Worm (Caenorhabditis elegans) whole organism, L1 larva: ENCODE measurements around the gene F10C2.5.

ENCODE experiments used
- C16A3.4 ChIP-seq: fragments of 150-350 bp; optimal IDR thresholded peaks from 2 replicates; lab custom pipeline; 2014; ENCODE audit warnings: missing biosample characterization, missing genetic modification characterization
- aha-1 ChIP-seq: fragments of 150-350 bp; optimal IDR thresholded peaks from 2 replicates; lab custom pipeline; 2014; ENCODE audit warnings: missing biosample characterization, missing genetic modification characterization
- alr-1 ChIP-seq: fragments of 200-800 bp; sonication (Bioruptor generic); optimal IDR thresholded peaks from 2 replicates; lab custom pipeline; 2018; ENCODE audit warnings: borderline replicate concordance, mild to moderate bottlenecking, missing genetic modification characterization, missing compliant biosample characterization
- aly-2 ChIP-seq: fragments of 150-350 bp; optimal IDR thresholded peaks from 2 replicates; lab custom pipeline; 2014; ENCODE audit warnings: missing biosample characterization, missing genetic modification characterization
- blmp-1 ChIP-seq: fragments of 150-350 bp; optimal IDR thresholded peaks from 2 replicates; lab custom pipeline; 2014; ENCODE audit warnings: missing biosample characterization, missing genetic modification characterization
- ceh-63 ChIP-seq: fragments of 200-800 bp; sonication (Bioruptor generic); optimal IDR thresholded peaks from 2 replicates; lab custom pipeline; 2018; ENCODE audit warnings: mild to moderate bottlenecking, missing genetic modification characterization, missing compliant biosample characterization
- ceh-82 ChIP-seq, 3 experiments: fragments of 150-350 bp in 1 of 3; sonication (generic microtip) in 2 of 3; optimal IDR thresholded peaks; 2 replicates each; lab custom pipeline; 2014 to 2017; ENCODE audit warnings: missing biosample characterization in 3 of 3, missing genetic modification characterization in 3 of 3
- ces-1 ChIP-seq: fragments of 150-350 bp; optimal IDR thresholded peaks from 2 replicates; lab custom pipeline; 2014; ENCODE audit warnings: missing biosample characterization, missing genetic modification reagents, missing genetic modification characterization
- dpl-1 ChIP-seq, 3 experiments: fragments of 150-350 bp in 2 of 3; sonication (generic microtip) in 1 of 3; optimal IDR thresholded peaks; 2 replicates each; lab custom pipeline; 2014 to 2017; ENCODE audit warnings: missing biosample characterization in 3 of 3, missing genetic modification characterization in 3 of 3, missing genetic modification reagents in 3 of 3
- efl-1 ChIP-seq, 4 experiments: fragments of 150-350 bp; optimal IDR thresholded peaks in 3 of 4; peaks in 1 of 4; 1 replicate in 1 of 4; 2 replicates in 3 of 4; lab custom pipeline; 2014; ENCODE audit warnings: missing biosample characterization in 2 of 4, missing genetic modification characterization in 2 of 4, missing genetic modification reagents in 2 of 4
- efl-3 ChIP-seq: fragments of 200-800 bp; sonication (Bioruptor generic); optimal IDR thresholded peaks from 2 replicates; lab custom pipeline; 2018; ENCODE audit warnings: mild to moderate bottlenecking, missing genetic modification characterization, missing compliant biosample characterization
- egl-13 ChIP-seq: sonication (generic microtip); optimal IDR thresholded peaks from 2 replicates; lab custom pipeline; 2016; ENCODE audit warnings: missing genotype, missing genetic modification reagents, missing genetic modification characterization, missing compliant biosample characterization
- elt-3 ChIP-seq, 6 experiments: fragments of 150-350 bp in 1 of 6; sonication (generic microtip); optimal IDR thresholded peaks; 2 replicates each; lab custom pipeline; 2017 to 2018; ENCODE audit warnings: missing biosample characterization in 6 of 6, missing genetic modification characterization in 6 of 6, inconsistent platforms in 1 of 6
- fkh-8 ChIP-seq: sonication (generic microtip); optimal IDR thresholded peaks from 2 replicates; lab custom pipeline; 2016; ENCODE audit warnings: mild to moderate bottlenecking, missing genetic modification characterization, missing compliant biosample characterization
- fos-1 ChIP-seq: fragments of 150-350 bp; optimal IDR thresholded peaks from 2 replicates; lab custom pipeline; 2014; ENCODE audit warnings: missing biosample characterization, missing genetic modification characterization
- irx-1 ChIP-seq: sonication (generic microtip); optimal IDR thresholded peaks from 2 replicates; lab custom pipeline; 2016; ENCODE audit warnings: missing genetic modification characterization, missing compliant biosample characterization
- isw-1 ChIP-seq: fragments of 200-800 bp; sonication (Bioruptor generic); IDR thresholded peaks from 2 replicates; pipeline ENCODE4 v1.3.6; 2022; ENCODE audit warnings: missing genetic modification characterization, missing compliant biosample characterization
- jun-1 ChIP-seq: fragments of 150-350 bp; optimal IDR thresholded peaks from 2 replicates; lab custom pipeline; 2014; ENCODE audit warnings: missing biosample characterization, missing genetic modification reagents, missing genetic modification characterization
- lin-13 ChIP-seq: fragments of 150-350 bp; optimal IDR thresholded peaks from 2 replicates; lab custom pipeline; 2014; ENCODE audit warnings: missing biosample characterization, missing genetic modification reagents, missing genetic modification characterization
- lin-14 ChIP-seq: fragments of 200-800 bp; sonication (Bioruptor generic); optimal IDR thresholded peaks from 2 replicates; lab custom pipeline; 2018; ENCODE audit warnings: mild to moderate bottlenecking, missing genetic modification characterization, moderate library complexity, missing compliant biosample characterization
- lin-15B ChIP-seq: fragments of 150-350 bp; sonication (generic microtip); optimal IDR thresholded peaks from 3 replicates; lab custom pipeline; 2014; ENCODE audit warnings: missing biosample characterization, missing genetic modification characterization
- lir-3 ChIP-seq: sonication (generic microtip); optimal IDR thresholded peaks from 2 replicates; lab custom pipeline; 2016; ENCODE audit warnings: mild to moderate bottlenecking, missing genetic modification characterization, moderate library complexity, missing compliant biosample characterization; ENCODE audit not compliant: poor library complexity
- lsy-2 ChIP-seq, 2 experiments: fragments of 150-350 bp; optimal IDR thresholded peaks; 2 replicates each; lab custom pipeline; 2014; ENCODE audit warnings: missing biosample characterization in 2 of 2, missing genetic modification characterization in 2 of 2
- mab-9 ChIP-seq: fragments of 200-800 bp; sonication (Bioruptor generic); IDR thresholded peaks from 2 replicates; pipeline ENCODE4 v1.3.6; 2022; ENCODE audit warnings: missing genetic modification reagents, missing genetic modification characterization, missing compliant biosample characterization
- mdl-1 ChIP-seq, 2 experiments: fragments of 150-350 bp; optimal IDR thresholded peaks; 2 replicates each; lab custom pipeline; 2014 to 2017; ENCODE audit warnings: missing biosample characterization in 2 of 2, missing genetic modification characterization in 2 of 2, inconsistent platforms in 1 of 2
- mep-1 ChIP-seq: fragments of 150-350 bp; optimal IDR thresholded peaks from 2 replicates; lab custom pipeline; 2014; ENCODE audit warnings: missing biosample characterization, missing genetic modification characterization
- nhr-11 ChIP-seq: fragments of 150-350 bp; optimal IDR thresholded peaks from 2 replicates; lab custom pipeline; 2014; ENCODE audit warnings: missing biosample characterization, missing genetic modification characterization
- nhr-20 ChIP-seq: sonication (generic microtip); optimal IDR thresholded peaks from 2 replicates; lab custom pipeline; 2016; ENCODE audit warnings: mild to moderate bottlenecking, missing genetic modification characterization, missing compliant biosample characterization
- nhr-28 ChIP-seq: fragments of 150-350 bp; optimal IDR thresholded peaks from 2 replicates; lab custom pipeline; 2014; ENCODE audit warnings: missing biosample characterization, missing genetic modification characterization
- nhr-84 ChIP-seq: sonication (generic microtip); optimal IDR thresholded peaks from 2 replicates; lab custom pipeline; 2017; ENCODE audit warnings: missing biosample characterization, missing genetic modification characterization
- nhr-85 ChIP-seq: sonication (generic microtip); peaks from one replicate; lab custom pipeline; 2016; ENCODE audit warnings: missing genetic modification characterization, inconsistent platforms, missing compliant biosample characterization
- pag-3 ChIP-seq: sonication (generic microtip); optimal IDR thresholded peaks from 2 replicates; lab custom pipeline; 2017; ENCODE audit warnings: missing genetic modification characterization, mild to moderate bottlenecking, missing compliant biosample characterization, antibody characterized with exemption, borderline replicate concordance; ENCODE audit not compliant: insufficient read depth
- pqm-1 ChIP-seq: sonication (generic microtip); optimal IDR thresholded peaks from 3 replicates; lab custom pipeline; 2017; ENCODE audit warnings: missing biosample characterization, missing genetic modification characterization
- rnt-1 ChIP-seq: sonication (generic microtip); optimal IDR thresholded peaks from 2 replicates; lab custom pipeline; 2016; ENCODE audit warnings: mild to moderate bottlenecking, missing genetic modification characterization, moderate library complexity, missing compliant biosample characterization
- skn-1 ChIP-seq: fragments of 150-350 bp; optimal IDR thresholded peaks from 2 replicates; lab custom pipeline; 2014; ENCODE audit warnings: missing biosample characterization, missing genetic modification characterization
- snu-23 ChIP-seq: sonication (generic microtip); optimal IDR thresholded peaks from 2 replicates; lab custom pipeline; 2016; ENCODE audit warnings: missing genetic modification characterization, missing compliant biosample characterization
- sox-4 ChIP-seq: sonication (generic microtip); optimal IDR thresholded peaks from 2 replicates; lab custom pipeline; 2016; ENCODE audit warnings: missing genetic modification characterization, missing compliant biosample characterization
- sup-37 ChIP-seq: fragments of 200-800 bp; sonication (Bioruptor generic); optimal IDR thresholded peaks from 2 replicates; lab custom pipeline; 2018; ENCODE audit warnings: mild to moderate bottlenecking, missing genetic modification characterization, missing compliant biosample characterization
- unc-62 ChIP-seq: fragments of 150-350 bp; optimal IDR thresholded peaks from 2 replicates; lab custom pipeline; 2014; ENCODE audit warnings: missing biosample characterization, missing genetic modification reagents, missing genetic modification characterization
- unc-86 ChIP-seq: sonication (generic microtip); optimal IDR thresholded peaks from 2 replicates; lab custom pipeline; 2016; ENCODE audit warnings: missing genetic modification characterization, missing compliant biosample characterization
- zag-1 ChIP-seq: fragments of 150-350 bp; optimal IDR thresholded peaks from 2 replicates; lab custom pipeline; 2014; ENCODE audit warnings: missing biosample characterization, missing genetic modification characterization
- zip-4 ChIP-seq: fragments of 200-800 bp; sonication (Bioruptor generic); optimal IDR thresholded peaks from 2 replicates; lab custom pipeline; 2018; ENCODE audit warnings: mild to moderate bottlenecking, missing genetic modification characterization, moderate library complexity, missing compliant biosample characterization
- ztf-11 ChIP-seq, 2 experiments: sonication (generic microtip); optimal IDR thresholded peaks; 2 replicates each; lab custom pipeline; 2016 to 2017; ENCODE audit warnings: missing genetic modification characterization in 2 of 2, missing biosample characterization in 1 of 2, missing compliant biosample characterization in 1 of 2

The F10C2.5 gene

DNA sequence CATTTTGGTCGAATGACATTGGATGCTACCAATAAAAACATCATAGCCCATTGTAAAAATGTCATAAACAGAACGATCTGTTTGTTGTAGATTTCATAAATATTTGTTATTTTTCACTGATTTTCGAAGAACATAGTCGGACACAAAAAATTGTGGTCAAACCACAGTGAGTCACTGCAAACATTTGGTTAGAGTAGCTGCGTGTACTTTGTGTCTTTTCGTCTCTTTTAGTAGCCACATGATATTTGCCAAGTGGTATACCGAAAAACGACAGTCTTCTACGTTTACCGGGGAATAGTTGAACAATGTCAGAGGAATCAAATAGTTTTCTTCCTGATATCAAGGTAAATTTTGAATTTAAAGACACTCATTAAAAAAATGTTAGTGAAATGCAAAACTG, 46.5 kb downstream of the F10C2.5 start, which contains the start of gene nhr-206 (continued):
- peak; percentile 17 for TF ChIP-seq lir-3 (tag; lab: Kevin White, UChicago)
- TF ChIP-seq elt-3 (tag; optimal IDR thresholded peaks at IDR 0.05; lab: Kevin White, UChicago): peak in 2 of 6 experiments; percentile 13 to 31
- no peak for TF ChIP-seq ceh-82 (tag; optimal IDR thresholded peaks at IDR 0.05; lab: Kevin White, UChicago)
- peak in 1 of 2 experiments; percentile 40 for TF ChIP-seq mdl-1 (tag; optimal IDR thresholded peaks at IDR 0.05; lab: Kevin White, UChicago)
- TF ChIP-seq dpl-1 (GFP tag; optimal IDR thresholded peaks at IDR 0.05; lab: Kevin White, UChicago): no peak
- no peak for TF ChIP-seq egl-13
- peak; percentile 77 for TF ChIP-seq lin-14
- TF ChIP-seq zag-1 (tag; lab: Kevin White, UChicago): no peak
- TF ChIP-seq ceh-63 (GFP tag; lab: Kevin White, UChicago): no peak
- no peak for TF ChIP-seq alr-1 (tag; lab: Kevin White, UChicago)
- no peak for TF ChIP-seq rnt-1 (tag; lab: Kevin White, UChicago)

DNA sequence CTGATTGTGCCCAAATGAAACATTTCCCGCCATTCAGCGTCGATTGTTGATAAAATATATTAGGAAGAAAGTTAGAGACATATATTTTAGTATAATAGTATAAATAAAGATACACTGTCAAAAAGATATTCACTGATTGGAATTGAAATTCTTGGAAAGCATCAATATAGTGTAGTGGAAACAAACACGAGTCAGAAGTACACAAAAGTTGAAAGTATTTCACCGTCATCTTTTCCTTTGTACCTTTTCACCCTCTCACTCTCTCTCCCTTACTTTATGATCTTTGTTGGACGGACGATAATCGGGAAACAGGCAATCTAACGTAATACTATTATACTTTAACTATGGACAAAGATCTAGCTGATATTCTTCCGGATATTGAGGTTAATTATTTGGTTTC, 48.8 kb downstream of the F10C2.5 start, which contains the start of gene nhr-208:
Gene nhr-208, plus strand, starts transcription at position 288 of the 400 bp plus-strand sequence.
- peak; percentile 50 for TF ChIP-seq nhr-20 (tag; lab: Kevin White, UChicago)
- peak; percentile 16 for TF ChIP-seq blmp-1 (tag; lab: Kevin White, UChicago)
- no peak for TF ChIP-seq nhr-28 (tag; lab: Kevin White, UChicago)
- TF ChIP-seq C16A3.4 (tag; lab: Kevin White, UChicago): no peak
- TF ChIP-seq isw-1 (GFP tag; lab: Robert Waterston, UW): no peak
- TF ChIP-seq snu-23 (GFP tag; lab: Kevin White, UChicago): peak; percentile 2

ce11 chrV:12095865-12096264, 50.6 kb downstream of the F10C2.5 start, which contains the start of gene nhr-207:
TSS of gene nhr-207 (plus strand) at chrV:12096146.
- TF ChIP-seq snu-23 (GFP tag; lab: Kevin White, UChicago) (peak; percentile 6), jun-1 (tag; lab: Kevin White, UChicago) (peak; percentile 49), fos-1 (no peak), aly-2 (tag; lab: Kevin White, UChicago) (no peak), mdl-1 (tag; optimal IDR thresholded peaks at IDR 0.05; lab: Kevin White, UChicago) (peak in 1 of 2 experiments; percentile 35), lin-13 (GFP tag; lab: Kevin White, UChicago) (no peak), aha-1 (tag; lab: Kevin White, UChicago) (no peak), lin-14 (peak; percentile 48), C16A3.4 (tag; lab: Kevin White, UChicago) (peak; percentile 17), nhr-11 (no peak), zip-4 (GFP tag; lab: Kevin White, UChicago) (no peak), ces-1 (GFP tag; lab: Kevin White, UChicago) (no peak), egl-13 (no peak), nhr-20 (tag; lab: Kevin White, UChicago) (peak; percentile 23), rnt-1 (tag; lab: Kevin White, UChicago) (no peak), skn-1 (tag; lab: Kevin White, UChicago) (peak; percentile 34), nhr-28 (tag; lab: Kevin White, UChicago) (no peak), mep-1 (tag; lab: Kevin White, UChicago) (no peak), lsy-2 (tag; optimal IDR thresholded peaks at IDR 0.05; lab: Kevin White, UChicago) (peak in 1 of 2 experiments; percentile 5)
- TF ChIP-seq, all 84 proteins: peak for 8

DNA sequence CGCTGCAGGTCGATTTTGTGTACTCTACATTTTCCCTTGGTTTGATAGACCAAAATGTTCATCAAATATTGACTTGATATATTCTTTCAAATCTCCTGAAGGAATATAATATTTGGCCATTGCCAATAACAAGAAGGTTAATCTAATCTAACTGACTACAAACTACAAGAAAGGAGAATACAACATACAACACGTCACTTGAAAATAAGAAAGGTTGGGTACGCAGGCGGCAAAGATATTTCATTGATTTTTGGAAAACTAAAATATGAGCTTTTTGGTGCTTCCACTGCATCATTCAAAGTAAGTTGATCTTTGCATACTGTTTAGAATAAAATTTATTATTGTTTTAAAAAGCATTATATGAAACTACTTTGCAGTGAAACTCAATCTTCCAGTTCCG, 52.9 kb downstream of the F10C2.5 start, which contains the start of gene nhr-209:
Gene nhr-209, plus strand, starts transcription at position 27 of the 400 bp plus-strand sequence.
- TF ChIP-seq fkh-8 (tag; lab: Kevin White, UChicago) (no peak), pqm-1 (tag; lab: Kevin White, UChicago) (no peak), blmp-1 (tag; lab: Kevin White, UChicago) (no peak), efl-3 (GFP tag; lab: Kevin White, UChicago) (no peak), unc-86 (tag; lab: Kevin White, UChicago) (no peak), ztf-11 (tag; optimal IDR thresholded peaks at IDR 0.05; lab: Kevin White, UChicago) (no peak), unc-62 (GFP tag; lab: Kevin White, UChicago) (no peak), pag-3 (tag; lab: Kevin White, UChicago) (no peak), sox-4 (tag; lab: Kevin White, UChicago) (no peak), nhr-85 (tag; lab: Kevin White, UChicago) (peak; percentile 0), sup-37 (GFP tag; lab: Kevin White, UChicago) (no peak), nhr-84 (tag; lab: Kevin White, UChicago) (no peak), lin-15B (tag; lab: Kevin White, UChicago) (no peak), C16A3.4 (tag; lab: Kevin White, UChicago) (no peak), nhr-20 (tag; lab: Kevin White, UChicago) (peak; percentile 25), snu-23 (GFP tag; lab: Kevin White, UChicago) (no peak), elt-3 (tag; optimal IDR thresholded peaks at IDR 0.05; lab: Kevin White, UChicago) (peak in 1 of 6 experiments; percentile 26), irx-1 (tag; lab: Kevin White, UChicago) (no peak), mab-9 (GFP tag; lab: Robert Waterston, UW) (no peak), fos-1 (no peak), efl-1 (optimal IDR thresholded peaks at IDR 0.05; lab: Kevin White, UChicago) (no peak), efl-1 (GFP tag; optimal IDR thresholded peaks at IDR 0.05 in 1 of 2; lab: Kevin White, UChicago) (peak in 1 of 2 experiments; percentile 86), nhr-28 (tag; lab: Kevin White, UChicago) (no peak), lir-3 (tag; lab: Kevin White, UChicago) (no peak)
